Fruit fly (Drosophila melanogaster): ENCODE data around the gene Drgx.

DNA sequence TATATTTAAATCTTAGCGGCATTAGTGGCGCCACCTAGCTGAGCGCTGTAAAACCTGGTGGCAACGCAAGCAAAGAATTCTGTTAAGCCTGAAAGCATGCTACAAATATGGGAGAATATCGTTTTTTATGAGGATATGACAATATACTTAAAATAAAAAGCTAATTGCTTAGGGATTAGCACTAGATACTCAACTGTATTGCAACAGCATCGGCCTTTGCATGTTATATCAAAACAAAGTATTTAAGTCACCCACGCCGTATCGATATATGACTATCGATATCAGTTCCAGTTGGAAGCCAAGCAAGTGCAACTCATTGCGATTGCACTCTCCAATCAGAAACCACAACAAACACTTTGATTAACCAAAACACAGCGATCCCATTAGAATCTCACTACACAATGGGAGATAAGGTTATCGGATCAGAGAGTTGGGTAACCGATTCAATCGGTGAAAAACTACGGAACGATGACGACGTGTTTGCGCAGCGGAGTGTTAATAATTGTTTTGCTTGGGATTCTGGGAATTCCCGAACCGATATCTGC lies 43.7 kb upstream of the Drgx start, which contains the start of gene Ugt36A1:
- TF ChIP-seq CG4496 (GFP tag; IDR thresholded peaks at IDR 0.05) = no peak
- TF ChIP-seq Pif1B (GFP tag; optimal IDR thresholded peaks at IDR 0.05) = no peak
- TF ChIP-seq fd96Ca (GFP tag; IDR thresholded peaks at IDR 0.05) = no peak
- TF ChIP-seq CG10348 (GFP tag; IDR thresholded peaks at IDR 0.05) = no peak
- TF ChIP-seq CG8301 (tag; optimal IDR thresholded peaks at IDR 0.05) = no peak
- TF ChIP-seq CG15710 (tag; optimal IDR thresholded peaks at IDR 0.05) = no peak
- no peak for TF ChIP-seq gl (tag; optimal IDR thresholded peaks at IDR 0.05)

All from whole organism, pupa.